Fruit fly (Drosophila melanogaster) whole organism, embryonic: Measurements from ENCODE around the gene CG11951.
A peak's percentile ranks its signal among the peaks of the same experiment; 100 is the strongest.

Experiments used
- Bgb ChIP-seq: fragments of 200-800 bp; sonication (Bioruptor generic); IDR thresholded peaks from 2 replicates; pipeline ENCODE4 v1.3.6; 2022; ENCODE audit warnings: missing biosample characterization, missing genetic modification characterization; ENCODE audit not compliant: partially characterized antibody
- CG10565 ChIP-seq: fragments of 200-800 bp; sonication (Bioruptor generic); optimal IDR thresholded peaks from 3 replicates; lab custom pipeline; 2016; ENCODE audit warnings: missing biosample characterization, mild to moderate bottlenecking, missing genetic modification characterization
- CG11398 ChIP-seq: fragments of 200-800 bp; sonication (Bioruptor generic); optimal IDR thresholded peaks from 2 replicates; lab custom pipeline; 2016; ENCODE audit warnings: missing biosample characterization, missing genetic modification characterization
- CG11504 ChIP-seq: fragments of 200-800 bp; sonication (Bioruptor generic); optimal IDR thresholded peaks from 3 replicates; lab custom pipeline; 2019; ENCODE audit warnings: missing biosample characterization, mild to moderate bottlenecking, missing genetic modification characterization, moderate library complexity
- CG11723 ChIP-seq: fragments of 200-800 bp; sonication (Bioruptor generic); optimal IDR thresholded peaks from 2 replicates; lab custom pipeline; 2017; ENCODE audit warnings: missing biosample characterization, mild to moderate bottlenecking, missing genetic modification characterization
- CG12104 ChIP-seq: fragments of 200-800 bp; sonication (Bioruptor generic); optimal IDR thresholded peaks from 3 replicates; lab custom pipeline; 2016; ENCODE audit warnings: missing biosample characterization, missing genetic modification characterization
- CG13424 ChIP-seq: fragments of 200-800 bp; sonication (Bioruptor generic); optimal IDR thresholded peaks from 2 replicates; lab custom pipeline; 2019; ENCODE audit warnings: missing biosample characterization, mild to moderate bottlenecking, missing genetic modification characterization, moderate library complexity
- CG13624 ChIP-seq: fragments of 200-800 bp; sonication (Bioruptor generic); optimal IDR thresholded peaks from 2 replicates; lab custom pipeline; 2016; ENCODE audit warnings: missing biosample characterization, missing genetic modification characterization
- CG16863 ChIP-seq: fragments of 200-800 bp; sonication (Bioruptor generic); optimal IDR thresholded peaks from 3 replicates; lab custom pipeline; 2016; ENCODE audit warnings: missing biosample characterization, missing genetic modification characterization
- CG17612 ChIP-seq: fragments of 200-800 bp; sonication (Bioruptor generic); IDR thresholded peaks from 2 replicates; pipeline ENCODE4 v1.3.6; 2022; ENCODE audit warnings: missing biosample characterization, missing genetic modification characterization
- CG1832 ChIP-seq: fragments of 200-800 bp; sonication (Bioruptor generic); optimal IDR thresholded peaks from 2 replicates; lab custom pipeline; 2017; ENCODE audit warnings: missing biosample characterization, mild to moderate bottlenecking, missing genetic modification characterization, inconsistent platforms
- CG31365 ChIP-seq: fragments of 200-800 bp; sonication (Bioruptor generic); optimal IDR thresholded peaks from 2 replicates; lab custom pipeline; 2018; ENCODE audit warnings: missing biosample characterization, mild to moderate bottlenecking, missing genetic modification characterization
- CG3163 ChIP-seq: fragments of 200-800 bp; sonication (Bioruptor generic); optimal IDR thresholded peaks from 3 replicates; lab custom pipeline; 2016; ENCODE audit warnings: missing biosample characterization, missing genetic modification characterization
- CG32767 ChIP-seq: fragments of 200-800 bp; sonication (Bioruptor generic); IDR thresholded peaks from 2 replicates; pipeline ENCODE4 v1.3.6; 2022; ENCODE audit warnings: missing biosample characterization, missing genetic modification characterization
- CG34422 ChIP-seq: fragments of 200-800 bp; sonication (Bioruptor generic); IDR thresholded peaks from 3 replicates; pipeline ENCODE4 v1.3.6; 2022; ENCODE audit warnings: missing biosample characterization, missing genetic modification characterization
- CG4282 ChIP-seq: fragments of 200-800 bp; sonication (Bioruptor generic); optimal IDR thresholded peaks from 2 replicates; lab custom pipeline; 2016; ENCODE audit warnings: missing biosample characterization, missing genetic modification characterization
- CG5180 ChIP-seq: fragments of 200-800 bp; sonication (Bioruptor generic); optimal IDR thresholded peaks from 3 replicates; lab custom pipeline; 2017; ENCODE audit warnings: missing biosample characterization, missing genetic modification characterization, mild to moderate bottlenecking, moderate library complexity, missing genetic modification reagents
- CG5953 ChIP-seq: fragments of 200-800 bp; sonication (Bioruptor generic); IDR thresholded peaks from 2 replicates; pipeline ENCODE4 v1.3.6; 2022; ENCODE audit warnings: missing biosample characterization, missing genetic modification characterization
- CG6854 ChIP-seq: fragments of 200-800 bp; sonication (Bioruptor generic); optimal IDR thresholded peaks from 3 replicates; lab custom pipeline; 2017; ENCODE audit warnings: missing biosample characterization, mild to moderate bottlenecking, missing genetic modification characterization
- CG7271 ChIP-seq: fragments of 200-800 bp; sonication (Bioruptor generic); optimal IDR thresholded peaks from 2 replicates; lab custom pipeline; 2018; ENCODE audit warnings: missing biosample characterization, mild to moderate bottlenecking, missing genetic modification characterization, moderate library complexity
- CG7928 ChIP-seq: fragments of 200-800 bp; sonication (Bioruptor generic); optimal IDR thresholded peaks from 2 replicates; lab custom pipeline; 2017; ENCODE audit warnings: missing biosample characterization, mild to moderate bottlenecking, missing genetic modification characterization
- CG7963 ChIP-seq: fragments of 200-800 bp; sonication (Bioruptor generic); IDR thresholded peaks from 3 replicates; pipeline ENCODE4 v1.3.6; 2022; ENCODE audit warnings: missing biosample characterization, missing genetic modification characterization; ENCODE audit not compliant: partially characterized antibody
- CG8944 ChIP-seq: fragments of 200-800 bp; sonication (Bioruptor generic); optimal IDR thresholded peaks from 3 replicates; lab custom pipeline; 2016; ENCODE audit warnings: missing biosample characterization, missing genetic modification characterization
- Dip3 ChIP-seq: fragments of 200-800 bp; sonication (Bioruptor generic); optimal IDR thresholded peaks from 3 replicates; lab custom pipeline; 2016; ENCODE audit warnings: missing biosample characterization, missing genetic modification characterization
- E2f1 ChIP-seq: fragments of 200-800 bp; sonication (Bioruptor generic); IDR thresholded peaks from 2 replicates; pipeline ENCODE4 v1.3.6; 2022; ENCODE audit warnings: missing biosample characterization, missing genetic modification characterization
- Elba2 ChIP-seq: fragments of 200-800 bp; sonication (Bioruptor generic); optimal IDR thresholded peaks from 3 replicates; lab custom pipeline; 2016; ENCODE audit warnings: missing biosample characterization, missing genetic modification characterization
- HHEX ChIP-seq: fragments of 200-800 bp; sonication (Bioruptor generic); optimal IDR thresholded peaks from 3 replicates; lab custom pipeline; 2017; ENCODE audit warnings: missing biosample characterization, mild to moderate bottlenecking, missing genetic modification characterization, missing genetic modification reagents
- Hr3 ChIP-seq: fragments of 200-800 bp; sonication (Bioruptor generic); optimal IDR thresholded peaks from 3 replicates; lab custom pipeline; 2016; ENCODE audit warnings: missing biosample characterization, missing genetic modification characterization
- Hr51 ChIP-seq, 2 experiments: fragments of 200-800 bp; sonication (Bioruptor generic); optimal IDR thresholded peaks; 2 replicates in 1 of 2; 3 replicates in 1 of 2; lab custom pipeline; 2016 to 2018; ENCODE audit warnings: missing biosample characterization in 2 of 2, missing genetic modification characterization in 2 of 2, mild to moderate bottlenecking in 1 of 2, moderate library complexity in 1 of 2
- Hsf ChIP-seq: fragments of 200-800 bp; sonication (Bioruptor generic); optimal IDR thresholded peaks from 3 replicates; lab custom pipeline; 2016; ENCODE audit warnings: missing biosample characterization, missing genetic modification characterization
- Myb ChIP-seq: fragments of 200-800 bp; sonication (Bioruptor generic); optimal IDR thresholded peaks from 2 replicates; lab custom pipeline; 2016; ENCODE audit warnings: missing biosample characterization, missing genetic modification characterization
- Oli ChIP-seq: fragments of 200-800 bp; sonication (Bioruptor generic); optimal IDR thresholded peaks from 2 replicates; lab custom pipeline; 2018; ENCODE audit warnings: missing biosample characterization, mild to moderate bottlenecking, missing genetic modification characterization, moderate library complexity
- Taf1 ChIP-seq: fragments of 200-800 bp; sonication (Bioruptor generic); IDR thresholded peaks from 2 replicates; pipeline ENCODE4 v1.3.6; 2022; ENCODE audit warnings: missing biosample characterization, missing genetic modification characterization
- Tbp ChIP-seq: fragments of >200 bp; optimal IDR thresholded peaks from 2 replicates; lab custom pipeline; 2018; ENCODE audit warnings: missing biosample characterization, missing genetic modification characterization
- abd-A ChIP-seq: fragments of 200-800 bp; sonication (Bioruptor generic); optimal IDR thresholded peaks from 3 replicates; lab custom pipeline; 2019; ENCODE audit warnings: missing biosample characterization, mild to moderate bottlenecking, missing genetic modification characterization, moderate library complexity
- dan ChIP-seq: fragments of 200-800 bp; sonication (Bioruptor generic); IDR thresholded peaks from 2 replicates; pipeline ENCODE4 v1.3.6; 2022; ENCODE audit warnings: missing biosample characterization, missing genetic modification characterization
- dysf ChIP-seq: fragments of 200-800 bp; sonication (Bioruptor generic); IDR thresholded peaks from 3 replicates; pipeline ENCODE4 v1.3.6; 2022; ENCODE audit warnings: missing biosample characterization, missing genetic modification characterization
- eve ChIP-seq, 2 experiments: fragments of >200 bp; optimal IDR thresholded peaks; 2 replicates each; lab custom pipeline; 2017; ENCODE audit warnings: missing biosample characterization in 2 of 2, missing genetic modification characterization in 2 of 2
- gfzf ChIP-seq: fragments of 200-800 bp; sonication (Bioruptor generic); optimal IDR thresholded peaks from 2 replicates; lab custom pipeline; 2016; ENCODE audit warnings: missing biosample characterization, mild to moderate bottlenecking, missing genetic modification characterization, moderate library complexity
- gro ChIP-seq: fragments of 200-800 bp; sonication (Bioruptor generic); optimal IDR thresholded peaks from 2 replicates; lab custom pipeline; 2016; ENCODE audit warnings: missing biosample characterization, missing genetic modification characterization
- hb ChIP-seq: fragments of 200-800 bp; sonication (Bioruptor generic); IDR thresholded peaks from 3 replicates; pipeline ENCODE4 v1.3.6; 2022; ENCODE audit warnings: missing biosample characterization, missing genetic modification characterization; ENCODE audit not compliant: partially characterized antibody
- kay ChIP-seq: fragments of 200-800 bp; sonication (Bioruptor generic); optimal IDR thresholded peaks from 2 replicates; lab custom pipeline; 2016; ENCODE audit warnings: missing biosample characterization, missing genetic modification characterization
- mirr ChIP-seq: fragments of 200-800 bp; sonication (Bioruptor generic); optimal IDR thresholded peaks from 3 replicates; lab custom pipeline; 2018; ENCODE audit warnings: missing biosample characterization, mild to moderate bottlenecking, missing genetic modification characterization
- pnt ChIP-seq: fragments of 200-800 bp; sonication (Bioruptor generic); optimal IDR thresholded peaks from 3 replicates; lab custom pipeline; 2016; ENCODE audit warnings: missing biosample characterization, missing genetic modification characterization
- ro ChIP-seq: fragments of 200-800 bp; sonication (Bioruptor generic); IDR thresholded peaks from 2 replicates; pipeline ENCODE4 v1.3.6; 2022; ENCODE audit warnings: missing biosample characterization, missing genetic modification characterization
- slbo ChIP-seq: fragments of 200-800 bp; sonication (Bioruptor generic); IDR thresholded peaks from 2 replicates; pipeline ENCODE4 v1.3.6; 2022; ENCODE audit warnings: missing biosample characterization, missing genetic modification characterization
- slou ChIP-seq: fragments of 200-800 bp; sonication (Bioruptor generic); optimal IDR thresholded peaks from 3 replicates; lab custom pipeline; 2016; ENCODE audit warnings: missing biosample characterization, missing genetic modification characterization
- slp2 ChIP-seq: fragments of 200-800 bp; sonication (Bioruptor generic); optimal IDR thresholded peaks from 2 replicates; lab custom pipeline; 2016; ENCODE audit warnings: missing biosample characterization, missing genetic modification characterization
- ssp ChIP-seq: fragments of 200-800 bp; sonication (Bioruptor generic); IDR thresholded peaks from 2 replicates; pipeline ENCODE4 v1.3.6; 2022; ENCODE audit warnings: missing biosample characterization, missing genetic modification characterization
- z ChIP-seq: fragments of 200-800 bp; sonication (Bioruptor generic); IDR thresholded peaks from 3 replicates; pipeline ENCODE4 v1.3.6; 2022; ENCODE audit warnings: missing biosample characterization, missing genetic modification characterization
- zf30C ChIP-seq: fragments of 200-800 bp; sonication (Bioruptor generic); optimal IDR thresholded peaks from 3 replicates; lab custom pipeline; 2018; ENCODE audit warnings: missing biosample characterization, mild to moderate bottlenecking, missing genetic modification characterization

Gene CG11951

DNA sequence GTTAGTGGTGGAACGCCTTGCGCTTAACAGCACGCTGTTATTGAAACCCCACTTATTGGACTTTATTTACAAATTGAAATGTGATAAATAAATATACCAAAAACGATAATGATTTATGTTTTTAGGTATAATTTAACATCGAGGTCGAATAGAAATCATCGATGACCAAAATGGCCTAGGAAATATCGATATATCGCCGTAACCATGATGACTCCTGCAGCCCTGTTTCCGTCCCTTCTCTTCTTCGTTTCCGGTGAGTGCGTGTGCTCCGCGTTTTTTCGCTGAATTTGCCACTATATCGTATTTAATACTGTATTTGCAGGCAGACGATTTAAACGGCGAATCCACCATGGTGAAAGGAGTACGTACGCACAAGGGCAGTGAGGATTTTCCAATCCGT is 18.6 kb downstream of the CG11951 start, which contains the start of gene eEF1gamma (continued):
- TF ChIP-seq CG4282 (GFP tag; lab: Kevin White, UChicago) (peak; percentile 82), hb (GFP tag; lab: Robert Waterston, UW) (peak; percentile 94), CG1832 (GFP tag; lab: Kevin White, UChicago) (no peak), CG13624 (GFP tag; lab: Kevin White, UChicago) (peak; percentile 97), zf30C (GFP tag; lab: Kevin White, UChicago) (peak; percentile 49), slou (GFP tag; lab: Kevin White, UChicago) (peak; percentile 91), CG11723 (peak; percentile 95), CG5953 (GFP tag; lab: Robert Waterston, UW) (peak; percentile 93), dysf (GFP tag; lab: Robert Waterston, UW) (peak; percentile 93), CG7963 (GFP tag; lab: Robert Waterston, UW) (peak; percentile 91), CG3163 (GFP tag; lab: Kevin White, UChicago) (peak; percentile 85), CG10565 (GFP tag; lab: Kevin White, UChicago) (peak; percentile 82), Taf1 (peak; percentile 77; the same call in 1 of the 2 replicates), CG32767 (GFP tag; lab: Robert Waterston, UW) (peak; percentile 90), CG31365 (tag; lab: Kevin White, UChicago) (peak; percentile 90), CG11398 (peak; percentile 97), CG11504 (tag; lab: Kevin White, UChicago) (peak; percentile 88), CG5180 (GFP tag; lab: Kevin White, UChicago) (peak; percentile 86), ssp (GFP tag; lab: Robert Waterston, UW) (peak; percentile 78), dan (no peak), Dip3 (GFP tag; lab: Kevin White, UChicago) (peak; percentile 88), ro (GFP tag; lab: Robert Waterston, UW) (peak; percentile 83), Hr51 (GFP tag; optimal IDR thresholded peaks at IDR 0.05; lab: Kevin White, UChicago) (peak; percentile 90 to 95), Hr3 (GFP tag; lab: Kevin White, UChicago) (peak; percentile 85), slbo (GFP tag; lab: Robert Waterston, UW) (peak; percentile 92), CG8944 (GFP tag; lab: Kevin White, UChicago) (peak; percentile 87), CG12104 (peak; percentile 97), gro (GFP tag; lab: Kevin White, UChicago) (peak; percentile 96), Myb (GFP tag; lab: Kevin White, UChicago) (peak; percentile 87), CG17612 (GFP tag; lab: Robert Waterston, UW) (peak; percentile 89), CG16863 (GFP tag; lab: Kevin White, UChicago) (peak; percentile 93), CG13424 (peak; percentile 83), pnt (peak; percentile 60), mirr (peak; percentile 99), CG6854 (peak; percentile 95), Elba2 (peak; percentile 70), slp2 (peak; percentile 91), CG7928 (peak; percentile 97), abd-A (tag; lab: Kevin White, UChicago) (no peak), kay (GFP tag; lab: Kevin White, UChicago) (peak; percentile 84), E2f1 (GFP tag; lab: Robert Waterston, UW) (peak; percentile 94), Hsf (GFP tag; lab: Kevin White, UChicago) (peak; percentile 94), Oli (peak; percentile 90), gfzf (GFP tag; lab: Kevin White, UChicago) (peak; percentile 38), HHEX (GFP tag; lab: Kevin White, UChicago) (peak; percentile 98), Tbp (GFP tag; lab: Kevin White, UChicago) (no peak), CG7271 (tag; lab: Kevin White, UChicago) (peak; percentile 99), z (GFP tag; lab: Robert Waterston, UW) (peak; percentile 78), eve (GFP tag; optimal IDR thresholded peaks at IDR 0.05; lab: Kevin White, UChicago) (no peak), Bgb (GFP tag; lab: Robert Waterston, UW) (peak; percentile 94), CG34422 (GFP tag; lab: Robert Waterston, UW) (peak; percentile 95)
